Fruit fly (Drosophila melanogaster) whole organism, embryonic: Measurements from ENCODE around the gene CG3909.
A peak's percentile ranks its signal among the peaks of the same experiment; 100 is the strongest.

ENCODE experiments used
- CG12104 ChIP-seq: fragments of 200-800 bp; sonication (Bioruptor generic); optimal IDR thresholded peaks from 3 replicates; lab custom pipeline; 2016; ENCODE audit warnings: missing biosample characterization, missing genetic modification characterization
- CG12659 ChIP-seq: fragments of 200-800 bp; sonication (Bioruptor generic); optimal IDR thresholded peaks from 3 replicates; lab custom pipeline; 2017; ENCODE audit warnings: mild to moderate bottlenecking, missing biosample characterization, missing genetic modification reagents, missing genetic modification characterization
- CG12769 ChIP-seq: fragments of 200-800 bp; sonication (Bioruptor generic); optimal IDR thresholded peaks from 2 replicates; lab custom pipeline; 2019; ENCODE audit warnings: missing biosample characterization, mild to moderate bottlenecking, missing genetic modification characterization, moderate library complexity
- CG17359 ChIP-seq: fragments of 200-800 bp; sonication (Bioruptor generic); optimal IDR thresholded peaks from 3 replicates; lab custom pipeline; 2018; ENCODE audit warnings: missing biosample characterization, mild to moderate bottlenecking, missing genetic modification characterization, moderate library complexity
- CG17361 ChIP-seq: fragments of 200-800 bp; sonication (Bioruptor generic); IDR thresholded peaks from 3 replicates; pipeline ENCODE4 v1.3.6; 2022; ENCODE audit warnings: missing biosample characterization, missing genetic modification characterization
- CG17385 ChIP-seq: fragments of 200-800 bp; sonication (Bioruptor generic); optimal IDR thresholded peaks from 3 replicates; lab custom pipeline; 2018; ENCODE audit warnings: missing biosample characterization, mild to moderate bottlenecking, missing genetic modification characterization
- CG18011 ChIP-seq: fragments of 200-800 bp; sonication (Bioruptor generic); optimal IDR thresholded peaks from 2 replicates; lab custom pipeline; 2017; ENCODE audit warnings: missing biosample characterization, missing genetic modification characterization, mild to moderate bottlenecking, moderate library complexity, missing genotype
- CG18262 ChIP-seq: fragments of 200-800 bp; optimal IDR thresholded peaks from 3 replicates; lab custom pipeline; 2019; ENCODE audit warnings: missing biosample characterization, mild to moderate bottlenecking, missing genetic modification characterization, moderate library complexity
- CG2199 ChIP-seq: fragments of 200-800 bp; sonication (Bioruptor generic); IDR thresholded peaks from 3 replicates; pipeline ENCODE4 v1.3.6; 2022; ENCODE audit warnings: missing biosample characterization, missing genetic modification characterization
- CG2678 ChIP-seq: fragments of 200-800 bp; sonication (Bioruptor generic); optimal IDR thresholded peaks from 3 replicates; lab custom pipeline; 2019; ENCODE audit warnings: missing biosample characterization, mild to moderate bottlenecking, missing genetic modification characterization, moderate library complexity
- CG31224 ChIP-seq: fragments of 200-800 bp; sonication (Bioruptor generic); IDR thresholded peaks from 2 replicates; pipeline ENCODE4 v1.3.6; 2022; ENCODE audit warnings: missing biosample characterization, missing genetic modification characterization
- CG32532 ChIP-seq: fragments of 200-800 bp; sonication (Bioruptor generic); IDR thresholded peaks from 2 replicates; pipeline ENCODE4 v1.3.6; 2022; ENCODE audit warnings: missing biosample characterization, missing genetic modification characterization
- CG6654 ChIP-seq: fragments of 200-800 bp; sonication (Bioruptor generic); optimal IDR thresholded peaks from 2 replicates; lab custom pipeline; 2017; ENCODE audit warnings: missing biosample characterization, mild to moderate bottlenecking, missing genetic modification characterization
- CG6689 ChIP-seq: fragments of 200-800 bp; sonication (Bioruptor generic); IDR thresholded peaks from 2 replicates; pipeline ENCODE4 v1.3.6; 2022; ENCODE audit warnings: missing biosample characterization, missing genetic modification characterization
- CG7745 ChIP-seq: fragments of 200-800 bp; sonication (Bioruptor generic); optimal IDR thresholded peaks from 2 replicates; lab custom pipeline; 2018; ENCODE audit warnings: missing biosample characterization, mild to moderate bottlenecking, missing genetic modification characterization, moderate library complexity
- CG8290 ChIP-seq, 3 experiments: fragments of 200-800 bp; sonication (Bioruptor generic); optimal IDR thresholded peaks; 2 replicates each; lab custom pipeline; 2016 to 2019; ENCODE audit warnings: missing biosample characterization in 3 of 3, missing genetic modification characterization in 3 of 3, mild to moderate bottlenecking in 2 of 3, moderate library complexity in 1 of 3
- E2f2 ChIP-seq: fragments of 200-800 bp; sonication (Bioruptor generic); IDR thresholded peaks from 2 replicates; pipeline ENCODE4 v1.3.6; 2022; ENCODE audit warnings: missing biosample characterization, missing genetic modification characterization
- Fer1 ChIP-seq: fragments of 200-800 bp; sonication (Bioruptor generic); optimal IDR thresholded peaks from 2 replicates; lab custom pipeline; 2017; ENCODE audit warnings: missing biosample characterization, mild to moderate bottlenecking, missing genetic modification characterization
- Fer3 ChIP-seq: fragments of 200-800 bp; sonication (Bioruptor generic); optimal IDR thresholded peaks from 2 replicates; lab custom pipeline; 2018; ENCODE audit warnings: missing biosample characterization, mild to moderate bottlenecking, missing genetic modification characterization, moderate library complexity
- H15 ChIP-seq: fragments of 200-800 bp; sonication (Bioruptor generic); IDR thresholded peaks from 3 replicates; pipeline ENCODE4 v1.3.6; 2022; ENCODE audit warnings: missing biosample characterization, missing genetic modification characterization
- HLH4C ChIP-seq: fragments of 200-800 bp; sonication (Bioruptor generic); IDR thresholded peaks from 3 replicates; pipeline ENCODE4 v1.3.6; 2022; ENCODE audit warnings: missing biosample characterization, missing genetic modification characterization; ENCODE audit not compliant: partially characterized antibody
- Hmr ChIP-seq: fragments of 200-800 bp; sonication (Bioruptor generic); optimal IDR thresholded peaks from 3 replicates; lab custom pipeline; 2017; ENCODE audit warnings: mild to moderate bottlenecking, missing biosample characterization, missing genetic modification reagents, missing genetic modification characterization
- Hr78 ChIP-seq, 2 experiments: fragments of 200-800 bp in 1 of 2; fragments of >200 bp in 1 of 2; sonication (Bioruptor generic) in 1 of 2; optimal IDR thresholded peaks; 2 replicates each; lab custom pipeline; 2017 to 2019; ENCODE audit warnings: missing biosample characterization in 2 of 2, missing genetic modification characterization in 2 of 2, mild to moderate bottlenecking in 1 of 2, moderate library complexity in 1 of 2
- Lhr ChIP-seq: fragments of 200-800 bp; sonication (Bioruptor generic); optimal IDR thresholded peaks from 3 replicates; lab custom pipeline; 2017; ENCODE audit warnings: mild to moderate bottlenecking, missing biosample characterization, missing genetic modification reagents, missing genetic modification characterization
- MTF-1 ChIP-seq: fragments of 200-800 bp; sonication (Bioruptor generic); optimal IDR thresholded peaks from 2 replicates; lab custom pipeline; 2018; ENCODE audit warnings: missing biosample characterization, mild to moderate bottlenecking, missing genetic modification characterization, borderline replicate concordance
- Myb ChIP-seq: fragments of 200-800 bp; sonication (Bioruptor generic); optimal IDR thresholded peaks from 2 replicates; lab custom pipeline; 2016; ENCODE audit warnings: missing biosample characterization, missing genetic modification characterization
- Oaz ChIP-seq: fragments of 200-800 bp; sonication (Bioruptor generic); IDR thresholded peaks from 2 replicates; pipeline ENCODE4 v1.3.6; 2022; ENCODE audit warnings: missing biosample characterization, missing genetic modification characterization
- Scr ChIP-seq: fragments of 200-800 bp; sonication (Bioruptor generic); IDR thresholded peaks from 2 replicates; pipeline ENCODE4 v1.3.6; 2022; ENCODE audit warnings: missing biosample characterization, missing genetic modification characterization; ENCODE audit not compliant: partially characterized antibody
- TFAM ChIP-seq: fragments of 200-800 bp; sonication (Bioruptor generic); optimal IDR thresholded peaks from 2 replicates; lab custom pipeline; 2017; ENCODE audit warnings: missing biosample characterization, missing genetic modification characterization, inconsistent platforms
- danr ChIP-seq: fragments of 200-800 bp; sonication (Bioruptor generic); IDR thresholded peaks from 2 replicates; pipeline ENCODE4 v1.3.6; 2022; ENCODE audit warnings: missing biosample characterization, missing genetic modification characterization
- dysf ChIP-seq: fragments of 200-800 bp; sonication (Bioruptor generic); IDR thresholded peaks from 3 replicates; pipeline ENCODE4 v1.3.6; 2022; ENCODE audit warnings: missing biosample characterization, missing genetic modification characterization
- gcm ChIP-seq: fragments of 200-800 bp; sonication (Bioruptor generic); optimal IDR thresholded peaks from 2 replicates; lab custom pipeline; 2019; ENCODE audit warnings: missing biosample characterization, mild to moderate bottlenecking, missing genetic modification characterization, moderate library complexity
- grau ChIP-seq: fragments of 200-800 bp; optimal IDR thresholded peaks from 3 replicates; lab custom pipeline; 2019; ENCODE audit warnings: missing biosample characterization, mild to moderate bottlenecking, missing genetic modification characterization, moderate library complexity
- gro ChIP-seq: fragments of 200-800 bp; sonication (Bioruptor generic); optimal IDR thresholded peaks from 2 replicates; lab custom pipeline; 2016; ENCODE audit warnings: missing biosample characterization, missing genetic modification characterization
- hkb ChIP-seq, 2 experiments: fragments of 200-800 bp in 1 of 2; fragments of >200 bp in 1 of 2; sonication (Bioruptor generic) in 1 of 2; IDR thresholded peaks in 1 of 2; optimal IDR thresholded peaks in 1 of 2; 2 replicates each; pipeline versions ENCODE4 v1.3.6 to Lab custom; 2017 to 2022; ENCODE audit warnings: missing biosample characterization in 1 of 2, missing genetic modification characterization in 1 of 2
- kni ChIP-seq: fragments of 200-800 bp; sonication (Bioruptor generic); optimal IDR thresholded peaks from 3 replicates; lab custom pipeline; 2017; ENCODE audit warnings: mild to moderate bottlenecking, missing biosample characterization, missing genetic modification reagents, missing genetic modification characterization
- nmo ChIP-seq: fragments of 200-800 bp; sonication (Bioruptor generic); optimal IDR thresholded peaks from 2 replicates; lab custom pipeline; 2018; ENCODE audit warnings: missing biosample characterization, mild to moderate bottlenecking, missing genetic modification characterization, moderate library complexity
- pnt ChIP-seq: fragments of 200-800 bp; sonication (Bioruptor generic); optimal IDR thresholded peaks from 3 replicates; lab custom pipeline; 2016; ENCODE audit warnings: missing biosample characterization, missing genetic modification characterization
- rib ChIP-seq: fragments of 200-800 bp; sonication (Bioruptor generic); IDR thresholded peaks from 2 replicates; pipeline ENCODE4 v1.3.6; 2022; ENCODE audit warnings: missing biosample characterization, missing genetic modification characterization
- row ChIP-seq: fragments of 200-800 bp; sonication (Bioruptor generic); IDR thresholded peaks from 3 replicates; pipeline ENCODE4 v1.3.6; 2022; ENCODE audit warnings: missing biosample characterization, missing genetic modification characterization
- sd ChIP-seq: fragments of 200-800 bp; sonication (Bioruptor generic); optimal IDR thresholded peaks from 3 replicates; lab custom pipeline; 2018; ENCODE audit warnings: missing biosample characterization, mild to moderate bottlenecking, missing genetic modification characterization, moderate library complexity
- sens-2 ChIP-seq: fragments of 200-800 bp; sonication (Bioruptor generic); IDR thresholded peaks from 2 replicates; pipeline ENCODE4 v1.3.6; 2022; ENCODE audit warnings: missing biosample characterization, missing genetic modification characterization
- seq ChIP-seq: fragments of 200-800 bp; sonication (Bioruptor generic); IDR thresholded peaks from 2 replicates; pipeline ENCODE4 v1.3.6; 2022; ENCODE audit warnings: missing biosample characterization, missing genetic modification characterization
- ttk ChIP-seq: fragments of 200-800 bp; sonication (Bioruptor generic); IDR thresholded peaks from 2 replicates; pipeline ENCODE4 v2.1.2; 2022; ENCODE audit warnings: missing biosample characterization, missing genetic modification characterization
- zfh2 ChIP-seq: fragments of 200-800 bp; sonication (Bioruptor generic); optimal IDR thresholded peaks from 2 replicates; lab custom pipeline; 2016; ENCODE audit warnings: missing biosample characterization, missing genetic modification characterization

The CG3909 gene

DNA sequence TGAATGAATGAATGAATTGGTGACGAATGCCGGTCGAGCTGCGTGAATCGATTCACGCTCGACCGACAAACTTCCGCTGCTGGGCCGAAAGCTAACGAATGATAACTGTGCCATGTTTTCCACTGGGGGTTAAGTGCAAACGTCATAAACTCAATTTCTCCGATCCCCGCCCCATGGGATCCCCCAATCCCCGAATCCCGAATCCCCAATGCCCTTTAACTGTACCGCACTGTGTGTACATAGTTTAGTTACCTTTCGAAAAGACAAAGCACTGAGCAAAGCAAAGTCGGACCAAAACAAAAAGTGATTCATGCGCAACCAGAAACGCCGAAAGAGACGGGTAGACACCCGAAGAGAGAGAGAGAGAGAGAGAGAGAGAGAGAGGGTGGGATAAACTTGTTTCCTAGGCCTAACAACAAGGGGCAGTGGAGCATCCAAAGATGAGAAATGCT lies 8.0 kb upstream of the CG3909 start (continued):
- TF ChIP-seq CG2678 (tag; lab: Kevin White, UChicago) = peak; percentile 16
- TF ChIP-seq danr (GFP tag; lab: Robert Waterston, UW) = no peak
- TF ChIP-seq MTF-1 (GFP tag; lab: Kevin White, UChicago) = no peak
- TF ChIP-seq CG17359 (tag; lab: Kevin White, UChicago) = peak; percentile 37
- TF ChIP-seq ttk (GFP tag; lab: Robert Waterston, UW) = no peak
- no peak for TF ChIP-seq CG6654 (GFP tag; lab: Kevin White, UChicago)
- peak; percentile 32; the same call in 1 of the 3 replicates for TF ChIP-seq CG17361 (GFP tag; lab: Robert Waterston, UW)
- peak; percentile 30; the same call in 1 of the 2 replicates for TF ChIP-seq CG32532
- TF ChIP-seq Scr = no peak
- no peak for TF ChIP-seq HLH4C (GFP tag; lab: Robert Waterston, UW)
- TF ChIP-seq CG18011 (GFP tag; lab: Kevin White, UChicago) = no peak
- no peak for TF ChIP-seq CG7745 (tag; lab: Kevin White, UChicago)
- peak; percentile 1 for TF ChIP-seq sd (tag; lab: Kevin White, UChicago)
- TF ChIP-seq sens-2 (GFP tag; lab: Robert Waterston, UW) = no peak
- no peak for TF ChIP-seq CG12104 (GFP tag; lab: Kevin White, UChicago)
- no peak for TF ChIP-seq zfh2 (GFP tag; lab: Kevin White, UChicago)
- no peak for TF ChIP-seq hkb (optimal IDR thresholded peaks at IDR 0.05; lab: Kevin White, UChicago)
- TF ChIP-seq hkb (GFP tag; IDR thresholded peaks at IDR 0.05; lab: Robert Waterston, UW) = 0 out of 2 replicates have a peak, but pooled peaks have one; percentile 8
- TF ChIP-seq gro (GFP tag; lab: Kevin White, UChicago) = no peak
- TF ChIP-seq Myb (GFP tag; lab: Kevin White, UChicago) = no peak
- TF ChIP-seq Fer3 (tag; lab: Kevin White, UChicago) = no peak
- no peak for TF ChIP-seq CG17385 (GFP tag; lab: Kevin White, UChicago)
- peak; percentile 24; the same call in 1 of the 2 replicates for TF ChIP-seq CG6689 (GFP tag; lab: Robert Waterston, UW)
- no peak for TF ChIP-seq Fer1 (GFP tag; lab: Kevin White, UChicago)
- no peak for TF ChIP-seq Lhr
- no peak for TF ChIP-seq gcm (GFP tag; lab: Kevin White, UChicago)
- TF ChIP-seq CG12659 = no peak
- TF ChIP-seq Hmr (GFP tag; lab: Kevin White, UChicago) = no peak
- TF ChIP-seq CG2199 (GFP tag; lab: Robert Waterston, UW) = 0 out of 3 replicates have a peak, but pooled peaks have one; percentile 54
- TF ChIP-seq H15 (GFP tag; lab: Robert Waterston, UW) = no peak
- TF ChIP-seq seq (GFP tag; lab: Robert Waterston, UW) = no peak
- TF ChIP-seq CG18262 (tag; lab: Kevin White, UChicago) = peak; percentile 52
- TF ChIP-seq CG8290 (GFP tag; optimal IDR thresholded peaks at IDR 0.05; lab: Kevin White, UChicago) = no peak
- TF ChIP-seq CG8290 (tag; optimal IDR thresholded peaks at IDR 0.05; lab: Kevin White, UChicago) = peak in 1 of 2 experiments; percentile 6
- TF ChIP-seq CG12769 = peak; percentile 55
- no peak for TF ChIP-seq rib (GFP tag; lab: Robert Waterston, UW)
- no peak for TF ChIP-seq dysf (GFP tag; lab: Robert Waterston, UW)
- TF ChIP-seq kni (GFP tag; lab: Kevin White, UChicago) = peak; percentile 80
- TF ChIP-seq nmo (GFP tag; lab: Kevin White, UChicago) = no peak
- TF ChIP-seq TFAM (GFP tag; lab: Kevin White, UChicago) = no peak
- TF ChIP-seq CG31224 (GFP tag; lab: Robert Waterston, UW) = no peak
- TF ChIP-seq E2f2 (GFP tag; lab: Robert Waterston, UW) = no peak
- TF ChIP-seq Hr78 (GFP tag; optimal IDR thresholded peaks at IDR 0.05; lab: Kevin White, UChicago) = peak in 1 of 2 experiments; percentile 63
- no peak for TF ChIP-seq Oaz (GFP tag; lab: Robert Waterston, UW)
- peak; percentile 2 for TF ChIP-seq grau (tag; lab: Kevin White, UChicago)
- TF ChIP-seq row (GFP tag; lab: Robert Waterston, UW) = 0 out of 3 replicates have a peak, but pooled peaks have one; percentile 9
- no peak for TF ChIP-seq pnt (GFP tag; lab: Kevin White, UChicago)
- TF ChIP-seq, all 482 proteins: peak for 34
